Worm (Caenorhabditis elegans) whole organism, young adult: Measurements from ENCODE around the gene C09E7.8.

Source experiments
- B0019.2 ChIP-seq: fragments of 200-800 bp; sonication (Bioruptor generic); conservative IDR thresholded peaks from 2 replicates; pipeline ENCODE4 v1.3.6; 2022; ENCODE audit warnings: missing genetic modification reagents, missing genetic modification characterization, missing compliant biosample characterization
- B0261.1 ChIP-seq: sonication (generic microtip); optimal IDR thresholded peaks from 2 replicates; lab custom pipeline; 2016; ENCODE audit warnings: mild to moderate bottlenecking, missing genetic modification characterization, moderate library complexity, missing compliant biosample characterization
- B0336.3 ChIP-seq: fragments of 200-800 bp; sonication (Bioruptor generic); IDR thresholded peaks from 2 replicates; pipeline ENCODE4 v1.3.6; 2022; ENCODE audit warnings: missing genetic modification characterization, missing compliant biosample characterization
- D2030.7 ChIP-seq: fragments of 200-800 bp; sonication (Bioruptor generic); IDR thresholded peaks from 2 replicates; pipeline ENCODE4 v1.3.6; 2022; ENCODE audit warnings: missing genetic modification reagents, missing genetic modification characterization, missing compliant biosample characterization
- F10E7.11 ChIP-seq: sonication (generic microtip); optimal IDR thresholded peaks from 2 replicates; lab custom pipeline; 2017; ENCODE audit warnings: mild to moderate bottlenecking, missing genetic modification characterization, moderate library complexity, missing compliant biosample characterization
- F37B4.10 ChIP-seq: fragments of 200-800 bp; sonication (Bioruptor generic); IDR thresholded peaks from 2 replicates; pipeline ENCODE4 v1.3.6; 2022; ENCODE audit warnings: missing genetic modification characterization, missing compliant biosample characterization
- F52B5.7 ChIP-seq: sonication (generic microtip); optimal IDR thresholded peaks from 2 replicates; lab custom pipeline; 2016; ENCODE audit warnings: mild to moderate bottlenecking, missing genetic modification characterization, missing compliant biosample characterization
- F55B11.4 ChIP-seq: sonication (generic microtip); optimal IDR thresholded peaks from 2 replicates; lab custom pipeline; 2016; ENCODE audit warnings: missing compliant biosample characterization, missing genetic modification characterization, borderline replicate concordance; ENCODE audit not compliant: insufficient read depth
- F57C9.4 ChIP-seq: sonication (generic microtip); optimal IDR thresholded peaks from 2 replicates; lab custom pipeline; 2017; ENCODE audit warnings: mild to moderate bottlenecking, missing genetic modification characterization, missing compliant biosample characterization
- K11D2.4 ChIP-seq: fragments of 200-800 bp; sonication (Bioruptor generic); IDR thresholded peaks from 2 replicates; pipeline ENCODE4 v1.3.6; 2022; ENCODE audit warnings: missing genetic modification reagents, missing genetic modification characterization, missing compliant biosample characterization
- K12H6.12 ChIP-seq: fragments of 200-800 bp; sonication (Bioruptor generic); optimal IDR thresholded peaks from 2 replicates; lab custom pipeline; 2018; ENCODE audit warnings: mild to moderate bottlenecking, missing genetic modification characterization, missing compliant biosample characterization
- Y56A3A.18 ChIP-seq: fragments of 200-800 bp; sonication (Bioruptor generic); IDR thresholded peaks from 2 replicates; pipeline ENCODE4 v1.3.6; 2022; ENCODE audit warnings: missing genetic modification reagents, missing genetic modification characterization, missing compliant biosample characterization
- Y67H2A.10 ChIP-seq: fragments of 200-800 bp; sonication (Bioruptor generic); conservative IDR thresholded peaks from 2 replicates; pipeline ENCODE4 v1.3.6; 2022; ENCODE audit warnings: missing genetic modification reagents, missing genetic modification characterization, missing compliant biosample characterization
- Y95B8A.8 ChIP-seq: fragments of 200-800 bp; sonication (Bioruptor generic); IDR thresholded peaks from 2 replicates; pipeline ENCODE4 v1.3.6; 2022; ENCODE audit warnings: missing genetic modification reagents, missing genetic modification characterization, missing compliant biosample characterization
- akir-1 ChIP-seq: fragments of 200-800 bp; sonication (Bioruptor generic); optimal IDR thresholded peaks from 2 replicates; lab custom pipeline; 2018; ENCODE audit warnings: mild to moderate bottlenecking, missing genetic modification characterization, moderate library complexity, missing compliant biosample characterization
- ama-1 ChIP-seq, 3 experiments: fragments of 150-350 bp in 1 of 3; sonication (generic microtip) in 2 of 3; optimal IDR thresholded peaks; 2 replicates each; lab custom pipeline; 2014 to 2018; ENCODE audit warnings: missing biosample characterization in 2 of 3, missing genetic modification characterization in 2 of 3, missing genetic modification reagents in 2 of 3
- aptf-2 ChIP-seq: fragments of 200-800 bp; sonication (Bioruptor generic); conservative IDR thresholded peaks from 2 replicates; pipeline ENCODE4 v1.3.6; 2022; ENCODE audit warnings: missing genetic modification reagents, missing genetic modification characterization, missing compliant biosample characterization
- atf-7 ChIP-seq: sonication (generic microtip); optimal IDR thresholded peaks from 2 replicates; lab custom pipeline; 2017; ENCODE audit warnings: mild to moderate bottlenecking, missing genetic modification characterization, missing compliant biosample characterization
- attf-5 ChIP-seq: fragments of 200-800 bp; sonication (Bioruptor generic); optimal IDR thresholded peaks from 2 replicates; lab custom pipeline; 2018; ENCODE audit warnings: mild to moderate bottlenecking, missing genetic modification characterization, missing compliant biosample characterization
- ccch-3 ChIP-seq: fragments of 200-800 bp; sonication (Bioruptor generic); optimal IDR thresholded peaks from 2 replicates; lab custom pipeline; 2018; ENCODE audit warnings: mild to moderate bottlenecking, missing genetic modification characterization, missing compliant biosample characterization
- dox-1 ChIP-seq: fragments of 200-800 bp; sonication (Bioruptor generic); IDR thresholded peaks from 2 replicates; pipeline ENCODE4 v1.3.6; 2022; ENCODE audit warnings: missing genetic modification reagents, missing genetic modification characterization, missing compliant biosample characterization
- hlh-12 ChIP-seq: sonication (generic microtip); optimal IDR thresholded peaks from 2 replicates; lab custom pipeline; 2016; ENCODE audit warnings: missing genetic modification characterization, missing compliant biosample characterization
- hlh-26 ChIP-seq: fragments of 200-800 bp; sonication (Bioruptor generic); conservative IDR thresholded peaks from 2 replicates; pipeline ENCODE4 v1.3.6; 2022; ENCODE audit warnings: missing genetic modification reagents, missing genetic modification characterization, missing compliant biosample characterization
- hmg-1.2 ChIP-seq: fragments of 200-800 bp; sonication (Bioruptor generic); IDR thresholded peaks from 2 replicates; pipeline ENCODE4 v1.3.6; 2022; ENCODE audit warnings: missing genetic modification reagents, missing genetic modification characterization, missing compliant biosample characterization
- hmg-20 ChIP-seq: fragments of 200-800 bp; sonication (Bioruptor generic); IDR thresholded peaks from 2 replicates; pipeline ENCODE4 v1.3.6; 2022; ENCODE audit warnings: missing genetic modification reagents, missing genetic modification characterization, missing compliant biosample characterization
- madf-10 ChIP-seq: sonication (generic microtip); optimal IDR thresholded peaks from 2 replicates; lab custom pipeline; 2016; ENCODE audit warnings: mild to moderate bottlenecking, missing genetic modification characterization, missing compliant biosample characterization
- madf-3 ChIP-seq: fragments of 200-800 bp; sonication (Bioruptor generic); IDR thresholded peaks from 2 replicates; pipeline ENCODE4 v1.3.6; 2022; ENCODE audit warnings: missing genetic modification reagents, missing genetic modification characterization, missing compliant biosample characterization
- madf-6 ChIP-seq: fragments of 200-800 bp; sonication (Bioruptor generic); IDR thresholded peaks from 2 replicates; pipeline ENCODE4 v1.3.6; 2022; ENCODE audit warnings: missing genetic modification reagents, missing genetic modification characterization, missing compliant biosample characterization
- mel-28 ChIP-seq: sonication (generic microtip); optimal IDR thresholded peaks from 2 replicates; lab custom pipeline; 2016; ENCODE audit warnings: borderline replicate concordance, mild to moderate bottlenecking, missing genetic modification characterization, missing compliant biosample characterization
- mxl-1 ChIP-seq: sonication (generic microtip); optimal IDR thresholded peaks from 2 replicates; lab custom pipeline; 2016; ENCODE audit warnings: missing genetic modification characterization, missing compliant biosample characterization
- nfyb-1 ChIP-seq: fragments of 200-800 bp; sonication (Bioruptor generic); IDR thresholded peaks from 2 replicates; pipeline ENCODE4 v1.3.6; 2022; ENCODE audit warnings: missing genetic modification reagents, missing genetic modification characterization, missing compliant biosample characterization
- nhr-120 ChIP-seq: fragments of 200-800 bp; sonication (Bioruptor generic); IDR thresholded peaks from 2 replicates; pipeline ENCODE4 v1.3.6; 2022; ENCODE audit warnings: missing genetic modification characterization, missing compliant biosample characterization
- rpc-1 ChIP-seq, 2 experiments: fragments of 150-350 bp in 1 of 2; sonication (generic microtip) in 1 of 2; optimal IDR thresholded peaks; 2 replicates each; lab custom pipeline; 2014 to 2018; ENCODE audit warnings: missing biosample characterization in 1 of 2, missing genetic modification characterization in 1 of 2, missing genetic modification reagents in 1 of 2, missing genotype in 1 of 2
- sdz-38 ChIP-seq: sonication (generic microtip); optimal IDR thresholded peaks from 2 replicates; lab custom pipeline; 2016; ENCODE audit warnings: missing genotype, missing genetic modification characterization, missing compliant biosample characterization
- snpc-1.1 ChIP-seq: sonication (generic microtip); optimal IDR thresholded peaks from 2 replicates; lab custom pipeline; 2017; ENCODE audit warnings: missing genetic modification characterization, mild to moderate bottlenecking, missing compliant biosample characterization, antibody characterized with exemption, moderate library complexity, missing genotype, missing genetic modification reagents; ENCODE audit not compliant: insufficient read depth
- snpc-1.3 ChIP-seq: sonication (generic microtip); optimal IDR thresholded peaks from 2 replicates; lab custom pipeline; 2017; ENCODE audit warnings: missing genetic modification characterization, mild to moderate bottlenecking, missing compliant biosample characterization, antibody characterized with exemption, moderate library complexity, missing genotype, missing genetic modification reagents; ENCODE audit not compliant: insufficient read depth
- somi-1 ChIP-seq: fragments of 200-800 bp; sonication (Bioruptor generic); optimal IDR thresholded peaks from 2 replicates; lab custom pipeline; 2018; ENCODE audit warnings: mild to moderate bottlenecking, missing genetic modification characterization, missing compliant biosample characterization
- tbp1 ChIP-seq: fragments of 200-800 bp; sonication (Bioruptor generic); optimal IDR thresholded peaks from 2 replicates; lab custom pipeline; 2018; ENCODE audit warnings: mild to moderate bottlenecking, missing genetic modification characterization, missing compliant biosample characterization
- unc-130 ChIP-seq: sonication (generic microtip); optimal IDR thresholded peaks from 2 replicates; lab custom pipeline; 2016; ENCODE audit warnings: missing genetic modification reagents, missing genetic modification characterization, missing compliant biosample characterization

C09E7.8 gene

ce11 chrIII:6606022-6606467 is 47.7 kb upstream of the C09E7.8 start (continued):
- TF ChIP-seq F10E7.11 (tag; lab: Kevin White, UChicago) (peak; percentile 74), K11D2.4 (GFP tag; lab: Robert Waterston, UW) (peak; percentile 79), B0336.3 (peak; percentile 90), nfyb-1 (GFP tag; lab: Robert Waterston, UW) (peak; percentile 88), ama-1 (optimal IDR thresholded peaks at IDR 0.05; lab: Kevin White, UChicago) (peak; percentile 80), ama-1 (GFP tag; optimal IDR thresholded peaks at IDR 0.05; lab: Kevin White, UChicago) (peak in 1 of 2 experiments; percentile 52), B0261.1 (tag; lab: Kevin White, UChicago) (peak; percentile 8), madf-10 (tag; lab: Kevin White, UChicago) (peak; percentile 69), attf-5 (GFP tag; lab: Kevin White, UChicago) (peak; percentile 92), D2030.7 (no peak), madf-6 (peak; percentile 70), dox-1 (GFP tag; lab: Robert Waterston, UW) (peak; percentile 72), F55B11.4 (tag; lab: Kevin White, UChicago) (no peak), sdz-38 (tag; lab: Kevin White, UChicago) (no peak), hmg-1.2 (GFP tag; lab: Robert Waterston, UW) (peak; percentile 83), ccch-3 (GFP tag; lab: Kevin White, UChicago) (no peak), K12H6.12 (tag; lab: Kevin White, UChicago) (peak; percentile 78), akir-1 (GFP tag; lab: Kevin White, UChicago) (no peak), mel-28 (tag; lab: Kevin White, UChicago) (no peak), snpc-1.3 (tag; lab: Kevin White, UChicago) (peak; percentile 20), Y67H2A.10 (GFP tag; lab: Robert Waterston, UW) (no peak), hlh-12 (no peak), tbp1 (peak; percentile 62), hlh-26 (no peak), F52B5.7 (peak; percentile 91)

ce11 chrIII:6605442-6605992 is 47.1 kb upstream of the C09E7.8 start:
- no peak for TF ChIP-seq mxl-1
- TF ChIP-seq nhr-120: no peak
- no peak for TF ChIP-seq F57C9.4
- TF ChIP-seq F10E7.11 (tag; lab: Kevin White, UChicago): no peak
- no peak for TF ChIP-seq Y67H2A.10 (GFP tag; lab: Robert Waterston, UW)
- no peak for TF ChIP-seq rpc-1 (optimal IDR thresholded peaks at IDR 0.05; lab: Kevin White, UChicago)
- no peak for TF ChIP-seq rpc-1 (tag; optimal IDR thresholded peaks at IDR 0.05; lab: Kevin White, UChicago)
- TF ChIP-seq madf-3: no peak
- TF ChIP-seq somi-1 (GFP tag; lab: Kevin White, UChicago): no peak
- no peak for TF ChIP-seq ccch-3 (GFP tag; lab: Kevin White, UChicago)
- 0 out of 2 replicates have a peak, but pooled peaks have one; percentile 30 for TF ChIP-seq nfyb-1 (GFP tag; lab: Robert Waterston, UW)
- TF ChIP-seq atf-7 (tag; lab: Kevin White, UChicago): peak; percentile 11
- no peak for TF ChIP-seq madf-10 (tag; lab: Kevin White, UChicago)
- TF ChIP-seq Y95B8A.8 (GFP tag; lab: Robert Waterston, UW): 0 out of 2 replicates have a peak, but pooled peaks have one; percentile 11
- no peak for TF ChIP-seq unc-130
- TF ChIP-seq Y56A3A.18: 0 out of 2 replicates have a peak, but pooled peaks have one; percentile 16
- no peak for TF ChIP-seq snpc-1.1 (tag; lab: Kevin White, UChicago)
- TF ChIP-seq B0019.2 (GFP tag; lab: Robert Waterston, UW): no peak
- TF ChIP-seq hmg-20: no peak
- TF ChIP-seq ama-1 (optimal IDR thresholded peaks at IDR 0.05; lab: Kevin White, UChicago): no peak
- TF ChIP-seq ama-1 (GFP tag; optimal IDR thresholded peaks at IDR 0.05; lab: Kevin White, UChicago): peak in 1 of 2 experiments; percentile 5
- TF ChIP-seq aptf-2 (GFP tag; lab: Robert Waterston, UW): no peak
- TF ChIP-seq F37B4.10 (GFP tag; lab: Robert Waterston, UW): no peak
